Fruit fly (Drosophila melanogaster): ENCODE results near the gene RpL7-like.

Gene RpL7-like

DNA sequence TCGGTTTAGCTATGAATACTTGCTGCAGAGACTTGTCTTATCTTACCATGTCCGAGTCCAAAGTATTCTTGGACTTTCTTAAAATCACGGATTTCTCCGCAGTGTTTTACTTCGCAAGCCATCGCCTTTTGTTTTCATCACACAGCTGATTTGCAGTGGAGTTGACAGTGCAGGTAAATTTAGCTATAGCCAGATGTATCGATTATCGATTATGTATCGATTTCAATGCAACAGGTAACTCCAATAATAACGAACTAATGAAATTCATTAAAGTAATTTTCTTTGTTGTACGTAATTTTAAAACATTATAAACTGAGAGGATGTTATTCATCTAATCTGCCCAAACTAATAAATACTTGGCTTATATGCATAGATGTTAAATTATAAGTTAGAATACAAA, 6.9 kb downstream of the RpL7-like start, which contains the start of gene Rab3-GAP (continued):
- TF ChIP-seq CG12942 (GFP tag; optimal IDR thresholded peaks at IDR 0.05) (peak; percentile 34), hb (GFP tag; IDR thresholded peaks at IDR 0.05; ENCODE audit: partially characterized antibody) (0 out of 3 replicates have a peak, but pooled peaks have one; percentile 5), CG10147 (GFP tag; optimal IDR thresholded peaks at IDR 0.05) (peak; percentile 7), Abd-B (GFP tag; optimal IDR thresholded peaks at IDR 0.05) (no peak), pan (optimal IDR thresholded peaks at IDR 0.05) (no peak), pan (GFP tag; optimal IDR thresholded peaks at IDR 0.05 in 1 of 2, IDR thresholded peaks at IDR 0.05 in 1 of 2) (peak in 1 of 2 experiments; percentile 40), Sox100B (GFP tag; optimal IDR thresholded peaks at IDR 0.05) (no peak), phol (tag; optimal IDR thresholded peaks at IDR 0.05) (peak; percentile 36), dimm (GFP tag; IDR thresholded peaks at IDR 0.05) (no peak), row (GFP tag; IDR thresholded peaks at IDR 0.05) (peak; percentile 85), Fer1 (GFP tag; optimal IDR thresholded peaks at IDR 0.05) (peak; percentile 60), CG34422 (GFP tag; IDR thresholded peaks at IDR 0.05) (peak; percentile 30; the same call in 1 of the 3 replicates), NFAT (GFP tag; IDR thresholded peaks at IDR 0.05) (no peak), Bdp1 (GFP tag; optimal IDR thresholded peaks at IDR 0.05) (no peak), CG12219 (GFP tag; optimal IDR thresholded peaks at IDR 0.05) (no peak), Adf1 (GFP tag; IDR thresholded peaks at IDR 0.05) (no peak), CG10267 (tag; optimal IDR thresholded peaks at IDR 0.05) (peak; percentile 60), Lpt (GFP tag; optimal IDR thresholded peaks at IDR 0.05) (no peak), ash1 (GFP tag; optimal IDR thresholded peaks at IDR 0.05) (no peak), fd102C (GFP tag; optimal IDR thresholded peaks at IDR 0.05) (no peak), ci (GFP tag; IDR thresholded peaks at IDR 0.05) (peak; percentile 44; the same call in 1 of the 3 replicates), CG30020 (tag; optimal IDR thresholded peaks at IDR 0.05) (peak; percentile 26), CG32767 (GFP tag; IDR thresholded peaks at IDR 0.05) (0 out of 2 replicates have a peak, but pooled peaks have one; percentile 15), CG18476 (GFP tag; optimal IDR thresholded peaks at IDR 0.05) (no peak), lmd (GFP tag; IDR thresholded peaks at IDR 0.05) (peak; percentile 10; the same call in 1 of the 2 replicates), Atf6 (GFP tag; IDR thresholded peaks at IDR 0.05) (0 out of 2 replicates have a peak, but pooled peaks have one; percentile 15), CG8388 (GFP tag; optimal IDR thresholded peaks at IDR 0.05) (peak; percentile 15), CG4820 (GFP tag; optimal IDR thresholded peaks at IDR 0.05) (no peak), CG1602 (GFP tag; optimal IDR thresholded peaks at IDR 0.05) (peak; percentile 14), so (GFP tag; IDR thresholded peaks at IDR 0.05) (no peak), Xbp1 (GFP tag; optimal IDR thresholded peaks at IDR 0.05) (peak; percentile 17), bbx (GFP tag; IDR thresholded peaks at IDR 0.05; ENCODE audit: partially characterized antibody) (no peak), sob (GFP tag; IDR thresholded peaks at IDR 0.05) (peak; percentile 29; the same call in 1 of the 2 replicates), Sry-β (GFP tag; optimal IDR thresholded peaks at IDR 0.05) (peak; percentile 97), CG1024 (GFP tag; IDR thresholded peaks at IDR 0.05) (no peak), CG5180 (GFP tag; optimal IDR thresholded peaks at IDR 0.05) (no peak), MESR4 (GFP tag; optimal IDR thresholded peaks at IDR 0.05) (peak; percentile 50), cad (GFP tag; optimal IDR thresholded peaks at IDR 0.05) (no peak), lola (GFP tag; optimal IDR thresholded peaks at IDR 0.05) (peak in 1 of 3 experiments; percentile 27), H2.0 (GFP tag; IDR thresholded peaks at IDR 0.05) (no peak), gcm2 (GFP tag; optimal IDR thresholded peaks at IDR 0.05) (no peak), dmrt99B (tag; optimal IDR thresholded peaks at IDR 0.05) (no peak), CG6272 (GFP tag; IDR thresholded peaks at IDR 0.05) (no peak), CG12155 (GFP tag; optimal IDR thresholded peaks at IDR 0.05) (peak; percentile 22), CG1603 (tag; optimal IDR thresholded peaks at IDR 0.05) (peak; percentile 59), CG18764 (GFP tag; optimal IDR thresholded peaks at IDR 0.05) (peak; percentile 8), CG30403 (GFP tag; optimal IDR thresholded peaks at IDR 0.05) (peak; percentile 29), Elba2 (GFP tag; optimal IDR thresholded peaks at IDR 0.05) (peak; percentile 20), CG15601 (tag; optimal IDR thresholded peaks at IDR 0.05) (peak; percentile 29), zen2 (GFP tag; IDR thresholded peaks at IDR 0.05; ENCODE audit: partially characterized antibody) (peak; percentile 55; the same call in 2 of the 3 replicates), Asciz (GFP tag; optimal IDR thresholded peaks at IDR 0.05) (peak; percentile 36)

Measured in whole organism, embryonic.